Fruit fly (Drosophila melanogaster) whole organism, prepupa: ENCODE data around the gene NimC1.
A peak's percentile ranks its signal among the peaks of the same experiment; 100 is the strongest.

Experiments
- CG10631 ChIP-seq: fragments of 200-800 bp; sonication (Bioruptor generic); optimal IDR thresholded peaks from 2 replicates; lab custom pipeline; 2016; ENCODE audit warnings: missing biosample characterization, missing genetic modification characterization
- CG10669 ChIP-seq: fragments of 200-800 bp; sonication (Bioruptor generic); optimal IDR thresholded peaks from 3 replicates; lab custom pipeline; 2018; ENCODE audit warnings: missing biosample characterization, mild to moderate bottlenecking, missing genetic modification characterization, moderate library complexity
- CG11294 ChIP-seq: fragments of 200-800 bp; sonication (Bioruptor generic); IDR thresholded peaks from 2 replicates; pipeline ENCODE4 v1.3.6; 2022; ENCODE audit warnings: missing biosample characterization, missing genetic modification characterization
- CG11762 ChIP-seq: fragments of 200-800 bp; sonication (Bioruptor generic); optimal IDR thresholded peaks from 3 replicates; lab custom pipeline; 2016; ENCODE audit warnings: missing biosample characterization, missing genetic modification characterization; ENCODE audit not compliant: insufficient read depth
- CG15336 ChIP-seq: fragments of 200-800 bp; sonication (Bioruptor generic); IDR thresholded peaks from 2 replicates; pipeline ENCODE4 v1.3.6; 2022; ENCODE audit warnings: missing biosample characterization, missing genetic modification characterization
- CG3032 ChIP-seq: fragments of 200-800 bp; optimal IDR thresholded peaks from 2 replicates; lab custom pipeline; 2019; ENCODE audit warnings: missing biosample characterization, mild to moderate bottlenecking, missing genetic modification characterization, moderate library complexity
- CG31627 ChIP-seq: fragments of 200-800 bp; sonication (Bioruptor generic); optimal IDR thresholded peaks from 3 replicates; lab custom pipeline; 2016; ENCODE audit warnings: missing biosample characterization, missing genetic modification characterization
- CG32006 ChIP-seq: fragments of 200-800 bp; sonication (Bioruptor generic); optimal IDR thresholded peaks from 3 replicates; lab custom pipeline; 2017; ENCODE audit warnings: missing biosample characterization, mild to moderate bottlenecking, missing genetic modification characterization
- CG34406 ChIP-seq: fragments of 200-800 bp; sonication (Bioruptor generic); optimal IDR thresholded peaks from 3 replicates; lab custom pipeline; 2016; ENCODE audit warnings: missing biosample characterization, missing genetic modification characterization
- CG3919 ChIP-seq: fragments of 200-800 bp; sonication (Bioruptor generic); optimal IDR thresholded peaks from 3 replicates; lab custom pipeline; 2016; ENCODE audit warnings: missing biosample characterization, missing genetic modification characterization
- CG4318 ChIP-seq: fragments of 200-800 bp; sonication (Bioruptor generic); optimal IDR thresholded peaks from 3 replicates; lab custom pipeline; 2017; ENCODE audit warnings: missing biosample characterization, mild to moderate bottlenecking, missing genetic modification characterization
- CG6163 ChIP-seq: fragments of 200-800 bp; sonication (Bioruptor generic); IDR thresholded peaks from 3 replicates; pipeline ENCODE4 v1.3.6; 2022; ENCODE audit warnings: missing biosample characterization, missing genetic modification characterization
- CG6276 ChIP-seq: fragments of 200-800 bp; sonication (Bioruptor generic); optimal IDR thresholded peaks from 2 replicates; lab custom pipeline; 2017; ENCODE audit warnings: missing biosample characterization, mild to moderate bottlenecking, missing genetic modification characterization
- CG6808 ChIP-seq: fragments of 200-800 bp; sonication (Bioruptor generic); optimal IDR thresholded peaks from 3 replicates; lab custom pipeline; 2017; ENCODE audit warnings: missing biosample characterization, missing genetic modification characterization, mild to moderate bottlenecking, moderate library complexity, missing genetic modification reagents
- CG6854 ChIP-seq: fragments of 200-800 bp; sonication (Bioruptor generic); optimal IDR thresholded peaks from 2 replicates; lab custom pipeline; 2017; ENCODE audit warnings: missing biosample characterization, mild to moderate bottlenecking, missing genetic modification characterization
- CG8119 ChIP-seq: fragments of 200-800 bp; sonication (Bioruptor generic); IDR thresholded peaks from 3 replicates; pipeline ENCODE4 v1.3.6; 2022; ENCODE audit warnings: missing biosample characterization, missing genetic modification characterization
- CG8632 ChIP-seq: fragments of 200-800 bp; sonication (Bioruptor generic); optimal IDR thresholded peaks from 3 replicates; lab custom pipeline; 2016; ENCODE audit warnings: missing biosample characterization, missing genetic modification characterization
- Eip75B ChIP-seq: fragments of 200-800 bp; sonication (Bioruptor generic); optimal IDR thresholded peaks from 3 replicates; lab custom pipeline; 2016; ENCODE audit warnings: missing biosample characterization, missing genetic modification characterization
- Eip78C ChIP-seq: fragments of 200-800 bp; sonication (Bioruptor generic); peaks from one replicate; lab custom pipeline; 2016; ENCODE audit warnings: missing biosample characterization, missing genetic modification characterization
- Eip93F ChIP-seq: fragments of 200-800 bp; sonication (Bioruptor generic); optimal IDR thresholded peaks from 2 replicates; lab custom pipeline; 2016; ENCODE audit warnings: missing biosample characterization, mild to moderate bottlenecking, missing genetic modification characterization
- Ets21C ChIP-seq: fragments of 200-800 bp; sonication (Bioruptor generic); optimal IDR thresholded peaks from 3 replicates; lab custom pipeline; 2016; ENCODE audit warnings: missing biosample characterization, missing genetic modification characterization
- Gug ChIP-seq: fragments of 200-800 bp; sonication (Bioruptor generic); IDR thresholded peaks from 2 replicates; pipeline ENCODE4 v1.3.6; 2022; ENCODE audit warnings: missing biosample characterization, missing genetic modification characterization
- Hr38 ChIP-seq: sonication (Bioruptor generic); optimal IDR thresholded peaks from 2 replicates; lab custom pipeline; 2016; ENCODE audit warnings: missing biosample characterization, missing genetic modification characterization
- Hr39 ChIP-seq: fragments of 200-800 bp; sonication (Bioruptor generic); optimal IDR thresholded peaks from 2 replicates; lab custom pipeline; 2016; ENCODE audit warnings: missing biosample characterization, missing genetic modification characterization
- Hr4 ChIP-seq: fragments of 200-800 bp; sonication (Bioruptor generic); optimal IDR thresholded peaks from 3 replicates; lab custom pipeline; 2016; ENCODE audit warnings: missing biosample characterization, missing genetic modification characterization
- Lpt ChIP-seq: fragments of 200-800 bp; sonication (Bioruptor generic); optimal IDR thresholded peaks from 3 replicates; lab custom pipeline; 2016; ENCODE audit warnings: missing biosample characterization, missing genetic modification characterization
- OdsH ChIP-seq: fragments of 200-800 bp; sonication (Bioruptor generic); optimal IDR thresholded peaks from 3 replicates; lab custom pipeline; 2016; ENCODE audit warnings: missing biosample characterization, missing genetic modification characterization
- Smox ChIP-seq: fragments of 200-800 bp; sonication (Bioruptor generic); optimal IDR thresholded peaks from 3 replicates; lab custom pipeline; 2016; ENCODE audit warnings: missing biosample characterization, missing genetic modification characterization
- Sox102F ChIP-seq: fragments of 200-800 bp; sonication (Bioruptor generic); optimal IDR thresholded peaks from 2 replicates; lab custom pipeline; 2016; ENCODE audit warnings: missing biosample characterization, mild to moderate bottlenecking, missing genetic modification characterization
- Sox14 ChIP-seq: fragments of 200-800 bp; sonication (Bioruptor generic); optimal IDR thresholded peaks from 3 replicates; lab custom pipeline; 2016; ENCODE audit warnings: missing biosample characterization, missing genetic modification characterization
- achi ChIP-seq: fragments of 200-800 bp; sonication (Bioruptor generic); optimal IDR thresholded peaks from 3 replicates; lab custom pipeline; 2016; ENCODE audit warnings: missing biosample characterization, missing genetic modification characterization
- cyc ChIP-seq: fragments of 200-800 bp; sonication (Bioruptor generic); optimal IDR thresholded peaks from 3 replicates; lab custom pipeline; 2016; ENCODE audit warnings: missing biosample characterization, missing genetic modification characterization
- dac ChIP-seq: fragments of 200-800 bp; sonication (Bioruptor generic); optimal IDR thresholded peaks from 2 replicates; lab custom pipeline; 2017; ENCODE audit warnings: missing biosample characterization, mild to moderate bottlenecking, missing genetic modification characterization
- dsx ChIP-seq: fragments of 200-800 bp; optimal IDR thresholded peaks from 3 replicates; lab custom pipeline; 2019; ENCODE audit warnings: missing biosample characterization, mild to moderate bottlenecking, missing genetic modification characterization, moderate library complexity; ENCODE audit not compliant: poor library complexity, severe bottlenecking
- eg ChIP-seq: fragments of 200-800 bp; sonication (Bioruptor generic); IDR thresholded peaks from 3 replicates; pipeline ENCODE4 v1.3.6; 2022; ENCODE audit warnings: missing biosample characterization, missing genetic modification characterization
- fd59A ChIP-seq: fragments of 200-800 bp; sonication (Bioruptor generic); optimal IDR thresholded peaks from 2 replicates; lab custom pipeline; 2017; ENCODE audit warnings: missing biosample characterization, mild to moderate bottlenecking, missing genetic modification characterization, missing genetic modification reagents
- fd85E ChIP-seq: fragments of 200-800 bp; sonication (Bioruptor generic); optimal IDR thresholded peaks from 3 replicates; lab custom pipeline; 2016; ENCODE audit warnings: missing biosample characterization, missing genetic modification characterization
- fkh ChIP-seq: fragments of 200-800 bp; sonication (Bioruptor generic); optimal IDR thresholded peaks from 3 replicates; lab custom pipeline; 2017; ENCODE audit warnings: missing biosample characterization, mild to moderate bottlenecking, missing genetic modification characterization, moderate library complexity
- lz ChIP-seq: fragments of 200-800 bp; sonication (Bioruptor generic); optimal IDR thresholded peaks from 3 replicates; lab custom pipeline; 2016; ENCODE audit warnings: missing biosample characterization, missing genetic modification characterization
- net ChIP-seq: fragments of 200-800 bp; sonication (Bioruptor generic); optimal IDR thresholded peaks from 3 replicates; lab custom pipeline; 2016; ENCODE audit warnings: missing biosample characterization, missing genetic modification characterization
- pdm3 ChIP-seq: fragments of 200-800 bp; sonication (Bioruptor generic); optimal IDR thresholded peaks from 3 replicates; lab custom pipeline; 2016; ENCODE audit warnings: missing biosample characterization, missing genetic modification characterization
- salr ChIP-seq, 2 experiments: fragments of 200-800 bp; sonication (Bioruptor generic); optimal IDR thresholded peaks; 3 replicates each; lab custom pipeline; 2016 to 2018; ENCODE audit warnings: missing biosample characterization in 2 of 2, missing genetic modification characterization in 2 of 2, mild to moderate bottlenecking in 1 of 2
- spab ChIP-seq: fragments of 200-800 bp; sonication (Bioruptor generic); optimal IDR thresholded peaks from 2 replicates; lab custom pipeline; 2017; ENCODE audit warnings: missing biosample characterization, mild to moderate bottlenecking, missing genetic modification characterization, missing genetic modification reagents
- svp ChIP-seq: fragments of 200-800 bp; sonication (Bioruptor generic); peaks from one replicate; lab custom pipeline; 2016; ENCODE audit warnings: missing biosample characterization, missing genetic modification characterization
- topi ChIP-seq: fragments of 200-800 bp; sonication (Bioruptor generic); optimal IDR thresholded peaks from 3 replicates; lab custom pipeline; 2016; ENCODE audit warnings: missing biosample characterization, missing genetic modification characterization
- vri ChIP-seq: fragments of 200-800 bp; sonication (Bioruptor generic); optimal IDR thresholded peaks from 3 replicates; lab custom pipeline; 2016; ENCODE audit warnings: missing biosample characterization, mild to moderate bottlenecking, missing genetic modification characterization

Gene NimC1

DNA sequence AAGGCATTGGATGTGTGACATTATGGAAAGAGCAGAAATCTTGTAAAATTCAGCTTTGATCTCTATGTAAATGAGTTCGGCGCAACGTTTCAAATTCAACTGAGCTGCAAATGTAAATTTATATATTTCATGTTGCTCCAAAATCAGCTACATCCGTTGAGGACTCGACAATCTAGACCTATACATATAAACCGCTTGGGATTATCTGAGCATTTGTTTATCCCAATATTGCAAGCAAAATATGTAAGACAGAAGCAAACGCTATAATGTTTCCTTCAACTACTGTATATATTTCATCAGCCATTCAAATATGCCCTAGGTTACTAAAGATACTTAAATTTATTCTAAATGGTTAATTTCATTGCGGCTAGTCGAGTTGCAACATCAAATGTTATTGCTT lies at the start of gene NimC1:
Gene NimC1, minus strand, starts transcription at position 101 of the 400 bp plus-strand sequence.
- TF ChIP-seq fkh (GFP tag; lab: Kevin White, UChicago) (no peak), pdm3 (GFP tag; lab: Kevin White, UChicago) (no peak), CG3919 (GFP tag; lab: Kevin White, UChicago) (no peak), Hr4 (GFP tag; lab: Kevin White, UChicago) (no peak), CG32006 (no peak), Gug (GFP tag; lab: Robert Waterston, UW) (no peak), CG34406 (GFP tag; lab: Kevin White, UChicago) (no peak), topi (GFP tag; lab: Kevin White, UChicago) (no peak), Ets21C (GFP tag; lab: Kevin White, UChicago) (no peak), salr (GFP tag; optimal IDR thresholded peaks at IDR 0.05; lab: Kevin White, UChicago) (no peak), CG8119 (no peak)

DNA sequence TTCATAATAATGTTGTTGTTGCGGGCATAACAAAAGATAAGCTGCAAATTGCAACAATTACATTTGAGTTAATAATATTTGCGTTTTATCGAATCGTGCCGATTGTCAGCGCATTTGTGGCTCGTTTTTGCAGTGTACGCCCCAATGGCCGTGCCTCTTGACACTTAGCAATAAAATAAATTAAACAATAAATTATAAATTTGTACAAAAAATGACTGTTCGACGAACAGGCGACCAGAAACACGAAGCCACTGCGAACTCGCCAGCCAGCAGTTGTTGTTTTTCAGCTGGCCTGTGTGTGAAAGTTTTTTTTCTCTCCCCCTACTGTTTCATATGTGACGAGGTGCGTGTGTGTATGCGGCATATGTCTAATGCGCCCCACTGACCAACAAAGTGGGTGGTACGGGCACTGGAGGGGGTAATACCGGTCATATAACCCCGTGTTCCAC lies 48.9 kb upstream of the NimC1 start:
- TF ChIP-seq svp (GFP tag; lab: Kevin White, UChicago) (peak; percentile 76), Sox102F (GFP tag; lab: Kevin White, UChicago) (peak; percentile 37), fd59A (GFP tag; lab: Kevin White, UChicago) (no peak), Lpt (GFP tag; lab: Kevin White, UChicago) (no peak), CG6276 (GFP tag; lab: Kevin White, UChicago) (peak; percentile 63), Eip78C (GFP tag; lab: Kevin White, UChicago) (peak; percentile 56), CG8119 (peak; percentile 38; the same call in 1 of the 3 replicates), lz (no peak), dsx (GFP tag; lab: Kevin White, UChicago) (no peak), CG6854 (no peak), CG6163 (peak; percentile 41; the same call in 1 of the 3 replicates), vri (peak; percentile 55)

DNA sequence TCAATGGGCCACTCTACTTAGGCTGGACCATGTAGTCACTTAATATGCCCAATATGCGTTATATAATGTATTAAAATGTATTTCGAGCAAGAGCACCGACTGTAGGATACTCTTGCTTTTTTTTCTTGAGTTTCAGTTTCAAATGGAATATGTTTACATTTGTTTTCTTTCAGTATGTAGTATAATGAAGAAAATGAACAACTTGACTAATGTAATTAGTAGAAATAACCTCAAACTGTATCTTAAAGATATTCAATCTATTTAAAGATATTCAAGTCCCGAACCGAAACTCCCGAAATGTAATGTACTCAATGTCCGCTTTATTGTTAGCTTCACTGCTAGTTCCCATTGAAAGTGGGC lies 48.2 kb upstream of the NimC1 start:
- no peak for TF ChIP-seq fkh (GFP tag; lab: Kevin White, UChicago)
- TF ChIP-seq Hr38 (GFP tag; lab: Kevin White, UChicago) = no peak
- TF ChIP-seq CG32006 = peak; percentile 80
- peak; percentile 58 for TF ChIP-seq CG4318 (GFP tag; lab: Kevin White, UChicago)
- no peak for TF ChIP-seq CG6808 (GFP tag; lab: Kevin White, UChicago)
- TF ChIP-seq CG10631 = peak; percentile 45
- TF ChIP-seq Gug (GFP tag; lab: Robert Waterston, UW) = no peak; the same call in 1 of the 2 replicates
- no peak for TF ChIP-seq dsx (GFP tag; lab: Kevin White, UChicago)
- TF ChIP-seq pdm3 (GFP tag; lab: Kevin White, UChicago) = peak; percentile 39
- TF ChIP-seq CG10669 (GFP tag; lab: Kevin White, UChicago) = no peak
- TF ChIP-seq vri = no peak
- no peak for TF ChIP-seq Ets21C (GFP tag; lab: Kevin White, UChicago)
- peak; percentile 79 for TF ChIP-seq Hr4 (GFP tag; lab: Kevin White, UChicago)
- TF ChIP-seq dac (GFP tag; lab: Kevin White, UChicago) = peak; percentile 14
- TF ChIP-seq eg (GFP tag; lab: Robert Waterston, UW) = peak; percentile 54; the same call in 2 of the 3 replicates
- peak; percentile 55 for TF ChIP-seq OdsH (GFP tag; lab: Kevin White, UChicago)
- no peak for TF ChIP-seq Eip93F (GFP tag; lab: Kevin White, UChicago)
- TF ChIP-seq fd85E = no peak
- peak; percentile 51 for TF ChIP-seq Eip78C (GFP tag; lab: Kevin White, UChicago)
- no peak for TF ChIP-seq CG11762
- TF ChIP-seq CG31627 (GFP tag; lab: Kevin White, UChicago) = peak; percentile 3
- peak; percentile 4 for TF ChIP-seq net
- peak; percentile 31 for TF ChIP-seq lz
- TF ChIP-seq CG6276 (GFP tag; lab: Kevin White, UChicago) = peak; percentile 34
- no peak for TF ChIP-seq fd59A (GFP tag; lab: Kevin White, UChicago)
- TF ChIP-seq cyc (GFP tag; lab: Kevin White, UChicago) = no peak
- no peak for TF ChIP-seq spab (GFP tag; lab: Kevin White, UChicago)
- peak; percentile 51; the same call in 1 of the 3 replicates for TF ChIP-seq CG8119
- no peak for TF ChIP-seq Eip75B (GFP tag; lab: Kevin White, UChicago)
- TF ChIP-seq CG8632 (GFP tag; lab: Kevin White, UChicago) = no peak
- peak in 1 of 2 experiments; percentile 15 for TF ChIP-seq salr (GFP tag; optimal IDR thresholded peaks at IDR 0.05; lab: Kevin White, UChicago)
- no peak for TF ChIP-seq Smox (GFP tag; lab: Kevin White, UChicago)
- TF ChIP-seq CG11294 (GFP tag; lab: Robert Waterston, UW) = peak; percentile 58
- TF ChIP-seq svp (GFP tag; lab: Kevin White, UChicago) = peak; percentile 27
- peak; percentile 19 for TF ChIP-seq Sox14
- peak; percentile 71 for TF ChIP-seq CG15336
- TF ChIP-seq achi (GFP tag; lab: Kevin White, UChicago) = peak; percentile 17
- no peak for TF ChIP-seq CG3032
- no peak for TF ChIP-seq Hr39 (GFP tag; lab: Kevin White, UChicago)
